Fruit fly (Drosophila melanogaster): Measurements from ENCODE around the gene Rpt3R.

The Rpt3R gene

DNA sequence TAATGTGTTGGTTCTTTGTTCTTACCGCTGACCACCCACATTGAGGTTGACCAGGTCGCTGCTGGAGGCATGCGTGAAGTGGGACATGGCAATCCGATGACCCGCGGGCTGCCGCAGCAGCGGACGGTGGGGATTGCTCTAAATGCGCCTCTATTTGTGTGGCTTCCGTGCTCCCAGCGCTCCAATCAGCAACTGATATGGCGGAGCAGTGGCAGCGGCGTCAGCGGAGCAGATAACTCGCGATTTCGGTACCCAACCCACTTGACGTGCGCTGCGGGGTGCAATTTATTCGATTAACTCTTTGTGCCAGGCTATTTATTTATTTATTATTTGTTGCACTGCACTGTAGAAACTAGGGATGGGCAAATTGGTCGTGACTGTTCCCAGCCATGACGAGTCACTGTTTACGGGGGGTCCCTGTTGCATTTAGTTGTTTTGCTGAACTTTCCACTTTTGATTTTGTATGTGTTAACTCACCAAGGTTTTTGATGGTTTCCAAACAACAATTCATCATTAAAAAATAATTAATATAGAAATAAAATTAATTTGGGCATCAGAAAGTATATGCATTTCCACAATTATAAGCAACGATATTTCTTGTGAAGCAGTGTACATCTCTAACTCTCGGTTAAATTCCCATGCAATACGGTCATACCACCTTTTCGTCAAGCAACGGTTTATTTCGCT is 44.5 kb upstream of the Rpt3R start, which contains the start of the genes CG9467 and CG8526 (continued):
- TF ChIP-seq CG13775 (GFP tag; optimal IDR thresholded peaks at IDR 0.05) (peak; percentile 76), Asciz (GFP tag; optimal IDR thresholded peaks at IDR 0.05) (no peak), sens (GFP tag) (no peak), CG11398 (GFP tag; optimal IDR thresholded peaks at IDR 0.05) (no peak), cato (GFP tag; optimal IDR thresholded peaks at IDR 0.05; ENCODE audit: borderline replicate concordance) (peak; percentile 44), Dfd (GFP tag; optimal IDR thresholded peaks at IDR 0.05) (no peak), sna (GFP tag; IDR thresholded peaks at IDR 0.05; ENCODE audit: partially characterized antibody) (0 out of 2 replicates have a peak, but pooled peaks have one; percentile 29), wor (GFP tag; IDR thresholded peaks at IDR 0.05) (no peak), Lim3 (GFP tag; IDR thresholded peaks at IDR 0.05) (no peak), CG7357 (GFP tag; IDR thresholded peaks at IDR 0.05) (peak; percentile 50; the same call in 1 of the 3 replicates), crp (GFP tag; optimal IDR thresholded peaks at IDR 0.05) (peak in 1 of 2 experiments; percentile 15), zen (tag; optimal IDR thresholded peaks at IDR 0.05) (peak; percentile 38), Poxn (GFP tag; IDR thresholded peaks at IDR 0.05) (no peak), wek (GFP tag; optimal IDR thresholded peaks at IDR 0.05) (no peak), CG12155 (GFP tag; optimal IDR thresholded peaks at IDR 0.05) (peak; percentile 59), Ssrp (tag; optimal IDR thresholded peaks at IDR 0.05) (peak; percentile 69), CG17361 (GFP tag; IDR thresholded peaks at IDR 0.05) (peak; percentile 87), Dp (GFP tag; optimal IDR thresholded peaks at IDR 0.05) (peak; percentile 77), CG34224 (GFP tag; IDR thresholded peaks at IDR 0.05; ENCODE audit: partially characterized antibody) (peak; percentile 71), CG18599 (GFP tag; optimal IDR thresholded peaks at IDR 0.05) (no peak), phol (tag; optimal IDR thresholded peaks at IDR 0.05) (peak; percentile 83), CG10565 (GFP tag; optimal IDR thresholded peaks at IDR 0.05) (no peak), nmo (GFP tag; optimal IDR thresholded peaks at IDR 0.05) (peak; percentile 91), CG2199 (GFP tag; IDR thresholded peaks at IDR 0.05) (no peak), CG2120 (GFP tag; optimal IDR thresholded peaks at IDR 0.05) (peak; percentile 74), CG10543 (GFP tag; optimal IDR thresholded peaks at IDR 0.05) (peak; percentile 77), CG3281 (GFP tag; optimal IDR thresholded peaks at IDR 0.05) (peak; percentile 59), CG12391 (tag; optimal IDR thresholded peaks at IDR 0.05) (peak; percentile 82), Rfx (GFP tag; IDR thresholded peaks at IDR 0.05) (peak; percentile 68; the same call in 1 of the 2 replicates), Hey (tag; optimal IDR thresholded peaks at IDR 0.05) (no peak), CG14667 (GFP tag; IDR thresholded peaks at IDR 0.05) (peak; percentile 48), Fer1 (GFP tag; optimal IDR thresholded peaks at IDR 0.05) (peak; percentile 53), tll (GFP tag; optimal IDR thresholded peaks at IDR 0.05) (peak in 1 of 2 experiments; percentile 44), trh (GFP tag; optimal IDR thresholded peaks at IDR 0.05) (peak; percentile 29), CG1603 (tag; optimal IDR thresholded peaks at IDR 0.05) (no peak), maf-S (GFP tag; optimal IDR thresholded peaks at IDR 0.05) (peak; percentile 2), CG13287 (GFP tag; IDR thresholded peaks at IDR 0.05; ENCODE audit: partially characterized antibody) (peak; percentile 84), nerfin-1 (tag; optimal IDR thresholded peaks at IDR 0.05) (peak; percentile 87), CG9215 (GFP tag; IDR thresholded peaks at IDR 0.05) (peak; percentile 78), br (optimal IDR thresholded peaks at IDR 0.05) (no peak), CG2116 (GFP tag; optimal IDR thresholded peaks at IDR 0.05) (peak; percentile 77), Dref (GFP tag; IDR thresholded peaks at IDR 0.05) (peak; percentile 34; the same call in 1 of the 2 replicates), CG4424 (GFP tag; optimal IDR thresholded peaks at IDR 0.05) (peak; percentile 76), CG12942 (GFP tag; optimal IDR thresholded peaks at IDR 0.05) (peak; percentile 69), klu (GFP tag; IDR thresholded peaks at IDR 0.05) (no peak; the same call in 1 of the 2 replicates), pum (GFP tag; optimal IDR thresholded peaks at IDR 0.05) (peak; percentile 15), CG31388 (GFP tag; optimal IDR thresholded peaks at IDR 0.05) (peak; percentile 65), CG15073 (GFP tag; optimal IDR thresholded peaks at IDR 0.05) (peak; percentile 54), crol (GFP tag; IDR thresholded peaks at IDR 0.05) (peak; percentile 24; the same call in 1 of the 2 replicates)
